Worm (Caenorhabditis elegans) whole organism, L4 larva: ENCODE results near the gene C39B5.14.

Experiments
- D1046.2 ChIP-seq: fragments of 200-800 bp; sonication (Bioruptor generic); IDR thresholded peaks from 2 replicates; pipeline ENCODE4 v1.3.6; 2022; ENCODE audit warnings: missing genetic modification characterization, missing compliant biosample characterization
- aha-1 ChIP-seq: fragments of 150-350 bp; peaks from one replicate; lab custom pipeline; 2014; ENCODE audit warnings: missing biosample characterization, missing genetic modification characterization
- ama-1 ChIP-seq: fragments of 150-350 bp; optimal IDR thresholded peaks from 2 replicates; lab custom pipeline; 2014; ENCODE audit warnings: inconsistent platforms, mixed read lengths
- arid-1 ChIP-seq: fragments of 200-800 bp; sonication (Bioruptor generic); conservative IDR thresholded peaks from 2 replicates; pipeline ENCODE4 v1.3.6; 2022; ENCODE audit warnings: missing genetic modification reagents, missing genetic modification characterization, missing compliant biosample characterization
- attf-4 ChIP-seq: sonication (generic microtip); optimal IDR thresholded peaks from 3 replicates; lab custom pipeline; 2017; ENCODE audit warnings: missing biosample characterization, missing genetic modification characterization
- ceh-32 ChIP-seq: sonication (generic microtip); optimal IDR thresholded peaks from 2 replicates; lab custom pipeline; 2016; ENCODE audit warnings: mild to moderate bottlenecking, missing genetic modification characterization, missing compliant biosample characterization; ENCODE audit not compliant: poor library complexity
- ceh-44 ChIP-seq: fragments of 200-800 bp; sonication (Bioruptor generic); IDR thresholded peaks from 2 replicates; pipeline ENCODE4 v1.3.6; 2022; ENCODE audit warnings: missing genetic modification reagents, missing genetic modification characterization, missing compliant biosample characterization
- ces-1 ChIP-seq: fragments of 150-350 bp; sonication (generic microtip); optimal IDR thresholded peaks from 4 replicates; lab custom pipeline; 2014; ENCODE audit warnings: missing biosample characterization, missing genetic modification reagents, missing genetic modification characterization
- daf-12 ChIP-seq: fragments of 150-350 bp; optimal IDR thresholded peaks from 2 replicates; lab custom pipeline; 2014; ENCODE audit warnings: missing biosample characterization, missing genetic modification reagents, missing genetic modification characterization
- daf-16 ChIP-seq, 3 experiments: sonication (generic microtip); optimal IDR thresholded peaks; 2 replicates each; lab custom pipeline; 2016 to 2017; ENCODE audit warnings: missing genetic modification characterization in 3 of 3, missing genetic modification reagents in 3 of 3, mild to moderate bottlenecking in 2 of 3, missing compliant biosample characterization in 2 of 3, missing biosample characterization in 1 of 3, moderate library complexity in 1 of 3
- dmd-8 ChIP-seq: fragments of 200-800 bp; sonication (Bioruptor generic); IDR thresholded peaks from 2 replicates; pipeline ENCODE4 v1.3.6; 2022; ENCODE audit warnings: missing genetic modification characterization, missing compliant biosample characterization
- dpl-1 ChIP-seq: fragments of 150-350 bp; optimal IDR thresholded peaks from 2 replicates; lab custom pipeline; 2014; ENCODE audit warnings: missing biosample characterization, missing genetic modification reagents, missing genetic modification characterization
- duxl-1 ChIP-seq: sonication (generic microtip); optimal IDR thresholded peaks from 2 replicates; lab custom pipeline; 2016; ENCODE audit warnings: mild to moderate bottlenecking, missing genetic modification characterization, moderate library complexity, missing compliant biosample characterization; ENCODE audit not compliant: poor library complexity
- egl-43 ChIP-seq: fragments of 200-800 bp; sonication (Bioruptor generic); IDR thresholded peaks from 2 replicates; pipeline ENCODE4 v1.3.6; 2022; ENCODE audit warnings: missing genetic modification reagents, missing genetic modification characterization, missing compliant biosample characterization
- fkh-10 ChIP-seq: fragments of 150-350 bp; optimal IDR thresholded peaks from 2 replicates; lab custom pipeline; 2014; ENCODE audit warnings: missing biosample characterization, missing genetic modification reagents, missing genetic modification characterization
- gei-8 ChIP-seq: fragments of 200-800 bp; sonication (Bioruptor generic); optimal IDR thresholded peaks from 2 replicates; lab custom pipeline; 2018; ENCODE audit warnings: mild to moderate bottlenecking, missing genetic modification characterization, missing compliant biosample characterization
- hif-1 ChIP-seq, 2 experiments: sonication (generic microtip); optimal IDR thresholded peaks; 2 replicates each; lab custom pipeline; 2016 to 2017; ENCODE audit warnings: missing compliant biosample characterization in 2 of 2, missing genetic modification characterization in 2 of 2, missing genetic modification reagents in 2 of 2, missing genotype in 2 of 2, mild to moderate bottlenecking in 1 of 2
- hlh-11 ChIP-seq: fragments of 200-800 bp; sonication (Bioruptor generic); optimal IDR thresholded peaks from 2 replicates; lab custom pipeline; 2018; ENCODE audit warnings: mild to moderate bottlenecking, missing genetic modification characterization, missing compliant biosample characterization
- hmg-1.1 ChIP-seq: fragments of 200-800 bp; sonication (Bioruptor generic); IDR thresholded peaks from 2 replicates; pipeline ENCODE4 v1.3.6; 2022; ENCODE audit warnings: missing genetic modification reagents, missing genetic modification characterization, missing compliant biosample characterization
- lim-7 ChIP-seq: fragments of 200-800 bp; sonication (Bioruptor generic); IDR thresholded peaks from 2 replicates; pipeline ENCODE4 v1.3.6; 2022; ENCODE audit warnings: missing genetic modification characterization, missing compliant biosample characterization
- lin-15B ChIP-seq: fragments of 150-350 bp; sonication (generic microtip); optimal IDR thresholded peaks from 3 replicates; lab custom pipeline; 2014; ENCODE audit warnings: missing biosample characterization, missing genetic modification characterization
- lin-29 ChIP-seq: fragments of 200-800 bp; sonication (Bioruptor generic); IDR thresholded peaks from 2 replicates; pipeline ENCODE4 v1.3.6; 2022; ENCODE audit warnings: missing genetic modification reagents, missing genetic modification characterization, missing compliant biosample characterization
- lin-39 ChIP-seq: fragments of 150-350 bp; optimal IDR thresholded peaks from 2 replicates; lab custom pipeline; 2014; ENCODE audit warnings: missing biosample characterization, missing genetic modification reagents, missing genetic modification characterization
- lir-3 ChIP-seq: sonication (generic microtip); optimal IDR thresholded peaks from 2 replicates; lab custom pipeline; 2016; ENCODE audit warnings: mild to moderate bottlenecking, missing genetic modification characterization, missing compliant biosample characterization
- mdl-1 ChIP-seq, 2 experiments: fragments of 150-350 bp in 1 of 2; sonication (generic microtip) in 1 of 2; optimal IDR thresholded peaks; 2 replicates each; lab custom pipeline; 2014 to 2017; ENCODE audit warnings: missing biosample characterization in 2 of 2, missing genetic modification characterization in 2 of 2
- nhr-237 ChIP-seq: sonication (generic microtip); optimal IDR thresholded peaks from 2 replicates; lab custom pipeline; 2017; ENCODE audit warnings: missing biosample characterization, missing genetic modification characterization
- nhr-48 ChIP-seq: sonication (generic microtip); optimal IDR thresholded peaks from 2 replicates; lab custom pipeline; 2016; ENCODE audit warnings: mild to moderate bottlenecking, missing genetic modification characterization, missing compliant biosample characterization
- nhr-6 ChIP-seq: fragments of 150-350 bp; optimal IDR thresholded peaks from 2 replicates; lab custom pipeline; 2014; ENCODE audit warnings: missing biosample characterization, missing genetic modification characterization
- pha-4 ChIP-seq, 2 experiments: fragments of 150-350 bp in 1 of 2; fragments of 200-800 bp in 1 of 2; sonication (Bioruptor generic) in 1 of 2; IDR thresholded peaks in 1 of 2; optimal IDR thresholded peaks in 1 of 2; 2 replicates each; pipeline versions ENCODE4 v1.3.6 to Lab custom; 2014 to 2022; ENCODE audit warnings: missing genetic modification characterization in 2 of 2, missing genetic modification reagents in 2 of 2, missing biosample characterization in 1 of 2, missing compliant biosample characterization in 1 of 2
- pqm-1 ChIP-seq: sonication (generic microtip); optimal IDR thresholded peaks from 2 replicates; lab custom pipeline; 2017; ENCODE audit warnings: missing biosample characterization, missing genetic modification characterization
- saeg-2 ChIP-seq: fragments of 200-800 bp; sonication (Bioruptor generic); IDR thresholded peaks from 2 replicates; pipeline ENCODE4 v1.3.6; 2022; ENCODE audit warnings: missing genetic modification reagents, missing genetic modification characterization, missing compliant biosample characterization
- sdz-12 ChIP-seq: fragments of 200-800 bp; sonication (Bioruptor generic); optimal IDR thresholded peaks from 2 replicates; lab custom pipeline; 2018; ENCODE audit warnings: mild to moderate bottlenecking, missing genetic modification characterization, missing compliant biosample characterization
- set-16 ChIP-seq: fragments of 200-800 bp; sonication (Bioruptor generic); IDR thresholded peaks from 2 replicates; pipeline ENCODE4 v1.3.6; 2022; ENCODE audit warnings: missing genetic modification reagents, missing genetic modification characterization, missing compliant biosample characterization
- snpc-1.2 ChIP-seq: fragments of 200-800 bp; sonication (Bioruptor generic); IDR thresholded peaks from 2 replicates; pipeline ENCODE4 v1.3.6; 2022; ENCODE audit warnings: missing genetic modification reagents, missing genetic modification characterization, missing compliant biosample characterization
- spr-3 ChIP-seq: fragments of 200-800 bp; sonication (Bioruptor generic); optimal IDR thresholded peaks from 2 replicates; lab custom pipeline; 2018; ENCODE audit warnings: mild to moderate bottlenecking, missing genetic modification characterization, missing compliant biosample characterization
- tra-1 ChIP-seq: fragments of 200-800 bp; sonication (Bioruptor generic); IDR thresholded peaks from 2 replicates; pipeline ENCODE4 v1.3.6; 2022; ENCODE audit warnings: missing genetic modification reagents, missing genetic modification characterization, missing compliant biosample characterization
- unc-39 ChIP-seq: sonication (generic microtip); optimal IDR thresholded peaks from 2 replicates; lab custom pipeline; 2017; ENCODE audit warnings: missing biosample characterization, missing genetic modification characterization
- unc-62 ChIP-seq, 3 experiments: fragments of 150-350 bp in 1 of 3; sonication (generic microtip); optimal IDR thresholded peaks in 2 of 3; peaks in 1 of 3; 1 replicate in 1 of 3; 2 replicates in 2 of 3; lab custom pipeline; 2014 to 2017; ENCODE audit warnings: missing biosample characterization in 3 of 3, missing genetic modification characterization in 3 of 3, missing genetic modification reagents in 3 of 3, missing genotype in 1 of 3
- vab-7 ChIP-seq: fragments of 200-800 bp; sonication (Bioruptor generic); IDR thresholded peaks from 2 replicates; pipeline ENCODE4 v1.3.6; 2022; ENCODE audit warnings: missing genetic modification reagents, missing genetic modification characterization, missing compliant biosample characterization
- zag-1 ChIP-seq: fragments of 150-350 bp; optimal IDR thresholded peaks from 2 replicates; lab custom pipeline; 2014; ENCODE audit warnings: missing biosample characterization, missing genetic modification characterization
- zfp-2 ChIP-seq: sonication (generic microtip); optimal IDR thresholded peaks from 2 replicates; lab custom pipeline; 2016; ENCODE audit warnings: mild to moderate bottlenecking, missing genetic modification characterization, missing compliant biosample characterization
- ztf-11 ChIP-seq: fragments of 150-350 bp; optimal IDR thresholded peaks from 2 replicates; lab custom pipeline; 2014; ENCODE audit warnings: missing biosample characterization, missing genetic modification characterization

C39B5.14 gene

DNA sequence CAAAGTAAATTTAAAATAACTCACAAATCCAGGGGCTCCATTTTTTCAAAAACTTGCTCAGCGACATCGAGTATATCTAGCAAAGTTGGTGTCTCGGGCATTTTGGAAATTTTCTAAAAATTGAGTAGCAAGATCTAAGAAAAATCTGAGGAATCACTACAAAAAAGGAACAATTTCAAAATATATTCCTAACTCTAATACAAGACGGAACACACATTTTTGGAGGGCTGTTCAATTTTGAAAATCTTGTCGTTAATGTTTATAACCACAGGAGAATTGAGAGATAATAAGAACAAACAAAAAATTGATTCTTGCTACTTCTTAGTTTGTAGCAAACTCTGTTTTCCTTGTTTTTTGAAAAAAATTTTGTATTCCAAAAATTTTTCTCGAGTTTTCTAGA is 21.1 kb downstream of the C39B5.14 start, which contains the start of gene fbxa-47:
TSS of gene fbxa-47 (minus strand) at position 101 of the 400 bp plus-strand sequence.
- no peak for TF ChIP-seq tra-1 (GFP tag; lab: Robert Waterston, UW)
- TF ChIP-seq lin-39 (tag; lab: Kevin White, UChicago) = no peak
- TF ChIP-seq, all 104 proteins: peak for 0

DNA sequence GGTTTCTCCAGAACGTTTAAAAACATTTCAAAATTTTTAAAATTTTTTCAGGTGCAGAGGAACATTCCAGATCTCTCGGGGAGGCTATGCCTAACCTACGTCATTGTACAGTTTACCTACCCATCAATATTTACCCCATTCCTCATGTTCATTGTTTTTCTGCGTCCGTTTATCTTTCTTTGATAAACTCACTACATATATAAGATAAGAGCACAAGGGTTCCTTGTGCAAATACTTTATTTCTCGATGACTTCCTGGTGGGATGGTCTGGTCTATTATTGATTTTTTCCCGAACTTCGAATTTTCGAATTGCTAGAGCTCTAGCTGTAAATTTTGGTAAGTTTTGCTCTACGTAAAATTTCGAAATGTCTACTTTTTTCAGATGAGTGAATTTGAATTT is 22.2 kb downstream of the C39B5.14 start:
- no peak for TF ChIP-seq lin-39 (tag; lab: Kevin White, UChicago)
- no peak for TF ChIP-seq zfp-2
- TF ChIP-seq lir-3 (tag; lab: Kevin White, UChicago) = no peak
- TF ChIP-seq duxl-1 = no peak
- no peak for TF ChIP-seq ama-1 (lab: Kevin White, UChicago)
- no peak for TF ChIP-seq sdz-12 (GFP tag; lab: Kevin White, UChicago)
- TF ChIP-seq hlh-11 (tag; lab: Kevin White, UChicago) = no peak
- no peak for TF ChIP-seq arid-1 (GFP tag; lab: Robert Waterston, UW)
- no peak for TF ChIP-seq daf-12 (tag; lab: Kevin White, UChicago)
- no peak for TF ChIP-seq ceh-44 (GFP tag; lab: Robert Waterston, UW)
- no peak for TF ChIP-seq zag-1 (tag; lab: Kevin White, UChicago)
- TF ChIP-seq hmg-1.1 = no peak
- no peak for TF ChIP-seq nhr-6 (tag; lab: Kevin White, UChicago)

DNA sequence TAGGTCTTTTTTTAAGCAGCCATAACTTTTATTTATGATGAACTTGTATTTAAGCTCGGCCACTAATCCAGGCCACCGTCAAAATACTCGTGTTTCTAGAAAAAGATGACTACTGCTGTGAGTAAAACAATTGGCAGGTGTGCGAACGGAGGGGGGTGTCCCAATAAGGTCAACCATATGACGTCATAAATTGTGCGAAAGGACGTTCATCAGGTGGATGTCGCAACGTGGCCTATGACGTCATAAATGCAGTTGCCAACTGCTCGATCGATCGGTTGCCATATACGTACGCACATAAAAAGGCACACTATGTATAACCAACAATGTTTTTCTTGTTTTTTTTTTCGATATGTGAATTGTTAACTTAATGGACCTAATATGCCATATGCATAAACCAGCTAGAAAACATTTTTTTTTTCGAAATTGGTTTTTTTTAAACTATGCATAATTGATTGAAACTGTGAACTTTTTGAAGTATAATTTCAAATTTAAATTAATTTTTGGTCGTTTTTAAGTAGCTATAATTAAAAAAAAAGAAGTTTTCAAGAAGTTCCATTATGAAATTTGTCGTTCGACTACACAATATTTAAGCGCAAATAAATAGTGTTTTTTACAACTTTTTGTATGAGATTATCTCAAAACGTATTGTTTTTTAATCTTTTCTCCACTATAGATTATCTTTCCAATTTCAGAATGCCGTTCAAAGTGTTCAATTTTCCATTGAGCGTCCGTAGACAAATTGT is 23.1 kb downstream of the C39B5.14 start, which contains the start of gene C39B5.2:
TSS of gene C39B5.2 (plus strand) at position 693 of the 743 bp plus-strand sequence.
- no peak for TF ChIP-seq zfp-2
- TF ChIP-seq attf-4 = no peak
- no peak for TF ChIP-seq aha-1 (tag; lab: Kevin White, UChicago)
- no peak for TF ChIP-seq lin-15B (tag; lab: Kevin White, UChicago)
- TF ChIP-seq dmd-8 (GFP tag; lab: Robert Waterston, UW) = no peak
- no peak for TF ChIP-seq lim-7 (GFP tag; lab: Robert Waterston, UW)
- no peak for TF ChIP-seq mdl-1 (tag; optimal IDR thresholded peaks at IDR 0.05; lab: Kevin White, UChicago)
- no peak for TF ChIP-seq unc-62 (GFP tag; optimal IDR thresholded peaks at IDR 0.05 in 1 of 2; lab: Kevin White, UChicago)
- TF ChIP-seq unc-62 (tag; optimal IDR thresholded peaks at IDR 0.05; lab: Kevin White, UChicago) = no peak
- no peak for TF ChIP-seq lin-29 (GFP tag; lab: Robert Waterston, UW)
- no peak for TF ChIP-seq set-16 (GFP tag; lab: Robert Waterston, UW)
- no peak for TF ChIP-seq hlh-11 (tag; lab: Kevin White, UChicago)
- TF ChIP-seq saeg-2 = no peak
- TF ChIP-seq, all 104 proteins: peak for 0

DNA sequence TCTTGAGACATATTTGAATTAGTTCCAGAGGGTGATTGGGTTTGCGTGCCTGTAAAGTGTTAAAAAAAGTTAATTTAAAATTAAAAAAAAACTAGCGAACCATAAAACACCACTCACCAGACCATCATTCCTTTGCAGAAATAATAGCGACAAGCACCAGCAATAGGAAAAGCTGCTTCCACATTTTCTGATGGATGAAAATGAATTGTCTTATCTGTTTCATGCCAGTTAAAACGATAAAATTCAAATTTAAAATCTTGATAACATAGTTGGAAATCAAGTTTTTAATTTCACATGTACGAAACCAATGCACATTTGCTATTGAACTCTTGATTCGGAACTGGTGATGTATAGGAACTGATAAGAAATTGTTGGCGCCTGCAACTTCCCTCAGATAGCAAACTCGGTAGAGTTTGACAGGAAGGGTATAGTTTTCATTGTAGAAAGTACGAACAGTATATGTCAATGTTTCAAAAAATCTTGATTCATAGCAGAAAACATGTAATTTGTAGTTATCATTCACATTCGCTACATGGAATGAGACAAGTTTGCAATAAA is 28.4 kb downstream of the C39B5.14 start, which contains the start of gene C39B5.10:
TSS of gene C39B5.10 (minus strand) at position 51 of the 558 bp plus-strand sequence.
- TF ChIP-seq fkh-10 (GFP tag; lab: Kevin White, UChicago) = no peak
- no peak for TF ChIP-seq spr-3 (GFP tag; lab: Kevin White, UChicago)
- no peak for TF ChIP-seq ztf-11 (tag; lab: Kevin White, UChicago)
- TF ChIP-seq arid-1 (GFP tag; lab: Robert Waterston, UW) = no peak
- no peak for TF ChIP-seq daf-16 (GFP tag; optimal IDR thresholded peaks at IDR 0.05; lab: Kevin White, UChicago)
- TF ChIP-seq daf-16 (tag; optimal IDR thresholded peaks at IDR 0.05; lab: Kevin White, UChicago) = no peak
- no peak for TF ChIP-seq nhr-237 (tag; lab: Kevin White, UChicago)
- no peak for TF ChIP-seq zfp-2
- no peak for TF ChIP-seq sdz-12 (GFP tag; lab: Kevin White, UChicago)
- TF ChIP-seq unc-62 (GFP tag; optimal IDR thresholded peaks at IDR 0.05 in 1 of 2; lab: Kevin White, UChicago) = peak in 1 of 2 experiments; percentile 66
- no peak for TF ChIP-seq unc-62 (tag; optimal IDR thresholded peaks at IDR 0.05; lab: Kevin White, UChicago)
- TF ChIP-seq D1046.2 = no peak
- no peak for TF ChIP-seq hif-1 (tag; optimal IDR thresholded peaks at IDR 0.05; lab: Kevin White, UChicago)
- TF ChIP-seq snpc-1.2 (GFP tag; lab: Robert Waterston, UW) = no peak
- TF ChIP-seq pha-4 (GFP tag; IDR thresholded peaks at IDR 0.05; lab: Robert Waterston, UW) = no peak
- no peak for TF ChIP-seq pha-4 (tag; optimal IDR thresholded peaks at IDR 0.05; lab: Kevin White, UChicago)
- peak; percentile 89 for TF ChIP-seq pqm-1 (tag; lab: Kevin White, UChicago)
- no peak for TF ChIP-seq aha-1 (tag; lab: Kevin White, UChicago)
- no peak for TF ChIP-seq ces-1 (GFP tag; lab: Kevin White, UChicago)
- TF ChIP-seq vab-7 (GFP tag; lab: Robert Waterston, UW) = no peak
- no peak for TF ChIP-seq dmd-8 (GFP tag; lab: Robert Waterston, UW)
- no peak for TF ChIP-seq ceh-32
- no peak for TF ChIP-seq unc-39 (tag; lab: Kevin White, UChicago)
- no peak for TF ChIP-seq gei-8 (GFP tag; lab: Kevin White, UChicago)
- TF ChIP-seq egl-43 (GFP tag; lab: Robert Waterston, UW) = no peak
- TF ChIP-seq dpl-1 (GFP tag; lab: Kevin White, UChicago) = no peak
- no peak for TF ChIP-seq nhr-48 (tag; lab: Kevin White, UChicago)
